Fruit fly (Drosophila melanogaster) whole organism, pupa: Measurements from ENCODE around the gene SLIRP1.

Source experiments
- CG34367 ChIP-seq: fragments of 200-800 bp; sonication (Bioruptor generic); optimal IDR thresholded peaks from 2 replicates; lab custom pipeline; 2018; ENCODE audit warnings: missing biosample characterization, mild to moderate bottlenecking, missing genetic modification characterization
- rn ChIP-seq: fragments of 200-800 bp; sonication (Bioruptor generic); IDR thresholded peaks from 2 replicates; pipeline ENCODE4 v1.3.6; 2022; ENCODE audit warnings: missing biosample characterization, missing genetic modification characterization

- TF ChIP-seq rn (GFP tag; lab: Robert Waterston, UW), result no peak
- no peak for TF ChIP-seq CG34367
Measured at dm6 chrX:21337057-21337456, 18.0 kb upstream of the SLIRP1 start.
